Worm (Caenorhabditis elegans) whole organism, L4 larva: ENCODE results near the gene his-38.
A peak's percentile ranks its signal among the peaks of the same experiment; 100 is the strongest.

Source experiments
- F37D6.2 ChIP-seq: sonication (generic microtip); optimal IDR thresholded peaks from 2 replicates; lab custom pipeline; 2016; ENCODE audit warnings: mild to moderate bottlenecking, missing genetic modification characterization, missing compliant biosample characterization
- F44E2.7 ChIP-seq: fragments of 200-800 bp; sonication (Bioruptor generic); IDR thresholded peaks from 2 replicates; pipeline ENCODE4 v2.1.2; 2022; ENCODE audit warnings: missing genetic modification characterization, missing compliant biosample characterization
- F49E8.2 ChIP-seq: sonication (generic microtip); optimal IDR thresholded peaks from 2 replicates; lab custom pipeline; 2016; ENCODE audit warnings: missing compliant biosample characterization, mild to moderate bottlenecking, missing genetic modification characterization, borderline replicate concordance
- R02D3.7 ChIP-seq: fragments of 150-350 bp; sonication (generic microtip); optimal IDR thresholded peaks from 3 replicates; lab custom pipeline; 2014; ENCODE audit warnings: missing biosample characterization, missing genetic modification characterization
- Y105C5A.15 ChIP-seq: fragments of 200-800 bp; sonication (Bioruptor generic); IDR thresholded peaks from 2 replicates; pipeline ENCODE4 v1.3.6; 2022; ENCODE audit warnings: missing genetic modification characterization, missing compliant biosample characterization
- Y48G9A.11 ChIP-seq: fragments of 200-800 bp; sonication (Bioruptor generic); IDR thresholded peaks from 2 replicates; pipeline ENCODE4 v1.3.6; 2022; ENCODE audit warnings: missing genetic modification reagents, missing genetic modification characterization, missing compliant biosample characterization
- Y5F2A.4 ChIP-seq: fragments of 200-800 bp; sonication (Bioruptor generic); optimal IDR thresholded peaks from 2 replicates; lab custom pipeline; 2018; ENCODE audit warnings: mild to moderate bottlenecking, missing genetic modification characterization, missing compliant biosample characterization
- ZK337.2 ChIP-seq: fragments of 200-800 bp; sonication (Bioruptor generic); IDR thresholded peaks from 2 replicates; pipeline ENCODE4 v1.3.6; 2022; ENCODE audit warnings: missing genetic modification reagents, missing genetic modification characterization, missing compliant biosample characterization
- arid-1 ChIP-seq: fragments of 200-800 bp; sonication (Bioruptor generic); conservative IDR thresholded peaks from 2 replicates; pipeline ENCODE4 v1.3.6; 2022; ENCODE audit warnings: missing genetic modification reagents, missing genetic modification characterization, missing compliant biosample characterization
- attf-4 ChIP-seq: sonication (generic microtip); optimal IDR thresholded peaks from 3 replicates; lab custom pipeline; 2017; ENCODE audit warnings: missing biosample characterization, missing genetic modification characterization
- ceh-28 ChIP-seq: fragments of 150-350 bp; optimal IDR thresholded peaks from 2 replicates; lab custom pipeline; 2014; ENCODE audit warnings: missing biosample characterization, missing genetic modification reagents, missing genetic modification characterization
- ceh-44 ChIP-seq: fragments of 200-800 bp; sonication (Bioruptor generic); IDR thresholded peaks from 2 replicates; pipeline ENCODE4 v1.3.6; 2022; ENCODE audit warnings: missing genetic modification reagents, missing genetic modification characterization, missing compliant biosample characterization
- ceh-82 ChIP-seq: sonication (generic microtip); optimal IDR thresholded peaks from 2 replicates; lab custom pipeline; 2017; ENCODE audit warnings: missing biosample characterization, missing genetic modification characterization
- ces-1 ChIP-seq: fragments of 150-350 bp; sonication (generic microtip); optimal IDR thresholded peaks from 4 replicates; lab custom pipeline; 2014; ENCODE audit warnings: missing biosample characterization, missing genetic modification reagents, missing genetic modification characterization
- cey-2 ChIP-seq: sonication (generic microtip); optimal IDR thresholded peaks from 3 replicates; lab custom pipeline; 2017; ENCODE audit warnings: missing genetic modification characterization, mild to moderate bottlenecking, missing compliant biosample characterization, antibody characterized with exemption, borderline replicate concordance; ENCODE audit not compliant: insufficient read depth
- ctbp-1 ChIP-seq: fragments of 200-800 bp; sonication (Bioruptor generic); IDR thresholded peaks from 2 replicates; pipeline ENCODE4 v1.3.6; 2022; ENCODE audit warnings: missing genetic modification reagents, missing genetic modification characterization, missing compliant biosample characterization
- daf-12 ChIP-seq: fragments of 150-350 bp; optimal IDR thresholded peaks from 2 replicates; lab custom pipeline; 2014; ENCODE audit warnings: missing biosample characterization, missing genetic modification reagents, missing genetic modification characterization
- daf-19 ChIP-seq: fragments of 200-800 bp; sonication (Bioruptor generic); conservative IDR thresholded peaks from 2 replicates; pipeline ENCODE4 v1.3.6; 2022; ENCODE audit warnings: missing genetic modification characterization, missing compliant biosample characterization
- daf-8 ChIP-seq: fragments of 200-800 bp; sonication (Bioruptor generic); IDR thresholded peaks from 2 replicates; pipeline ENCODE4 v1.3.6; 2022; ENCODE audit warnings: missing genetic modification characterization, missing compliant biosample characterization
- dpl-1 ChIP-seq: fragments of 150-350 bp; optimal IDR thresholded peaks from 2 replicates; lab custom pipeline; 2014; ENCODE audit warnings: missing biosample characterization, missing genetic modification reagents, missing genetic modification characterization
- duxl-1 ChIP-seq: sonication (generic microtip); optimal IDR thresholded peaks from 2 replicates; lab custom pipeline; 2016; ENCODE audit warnings: mild to moderate bottlenecking, missing genetic modification characterization, moderate library complexity, missing compliant biosample characterization; ENCODE audit not compliant: poor library complexity
- dve-1 ChIP-seq: sonication (generic microtip); optimal IDR thresholded peaks from 2 replicates; lab custom pipeline; 2017; ENCODE audit warnings: antibody characterized with exemption, mild to moderate bottlenecking, missing genetic modification characterization, missing compliant biosample characterization; ENCODE audit not compliant: insufficient read depth
- egl-27 ChIP-seq: sonication (generic microtip); optimal IDR thresholded peaks from 3 replicates; lab custom pipeline; 2017; ENCODE audit warnings: missing biosample characterization, missing genetic modification reagents, missing genetic modification characterization
- fos-1 ChIP-seq: fragments of 150-350 bp; optimal IDR thresholded peaks from 2 replicates; lab custom pipeline; 2014; ENCODE audit warnings: missing biosample characterization, missing genetic modification characterization
- hlh-30 ChIP-seq: sonication (generic microtip); optimal IDR thresholded peaks from 2 replicates; lab custom pipeline; 2017; ENCODE audit warnings: antibody characterized with exemption, mild to moderate bottlenecking, missing genetic modification characterization, missing compliant biosample characterization; ENCODE audit not compliant: insufficient read depth
- hmg-1.1 ChIP-seq: fragments of 200-800 bp; sonication (Bioruptor generic); IDR thresholded peaks from 2 replicates; pipeline ENCODE4 v1.3.6; 2022; ENCODE audit warnings: missing genetic modification reagents, missing genetic modification characterization, missing compliant biosample characterization
- jun-1 ChIP-seq: fragments of 150-350 bp; optimal IDR thresholded peaks from 2 replicates; lab custom pipeline; 2014; ENCODE audit warnings: missing biosample characterization, missing genetic modification reagents, missing genetic modification characterization
- lim-7 ChIP-seq: fragments of 200-800 bp; sonication (Bioruptor generic); IDR thresholded peaks from 2 replicates; pipeline ENCODE4 v1.3.6; 2022; ENCODE audit warnings: missing genetic modification characterization, missing compliant biosample characterization
- lin-1 ChIP-seq: fragments of 200-800 bp; sonication (Bioruptor generic); IDR thresholded peaks from 2 replicates; pipeline ENCODE4 v1.3.6; 2022; ENCODE audit warnings: missing genetic modification reagents, missing genetic modification characterization, missing compliant biosample characterization
- lin-15B ChIP-seq: fragments of 150-350 bp; sonication (generic microtip); optimal IDR thresholded peaks from 3 replicates; lab custom pipeline; 2014; ENCODE audit warnings: missing biosample characterization, missing genetic modification characterization
- lir-3 ChIP-seq: sonication (generic microtip); optimal IDR thresholded peaks from 2 replicates; lab custom pipeline; 2016; ENCODE audit warnings: mild to moderate bottlenecking, missing genetic modification characterization, missing compliant biosample characterization
- madf-9 ChIP-seq: fragments of 200-800 bp; sonication (Bioruptor generic); conservative IDR thresholded peaks from 2 replicates; pipeline ENCODE4 v1.3.6; 2022; ENCODE audit warnings: missing genetic modification reagents, missing genetic modification characterization, missing compliant biosample characterization
- mdt-29 ChIP-seq: fragments of 200-800 bp; sonication (Bioruptor generic); IDR thresholded peaks from 2 replicates; pipeline ENCODE4 v1.3.6; 2022; ENCODE audit warnings: missing genetic modification reagents, missing genetic modification characterization, missing compliant biosample characterization
- mep-1 ChIP-seq: fragments of 150-350 bp; sonication (generic microtip); optimal IDR thresholded peaks from 3 replicates; lab custom pipeline; 2014; ENCODE audit warnings: missing biosample characterization, missing genetic modification characterization
- mes-2 ChIP-seq: sonication (generic microtip); optimal IDR thresholded peaks from 2 replicates; lab custom pipeline; 2016; ENCODE audit warnings: missing genotype, mild to moderate bottlenecking, missing genetic modification characterization, missing compliant biosample characterization; ENCODE audit not compliant: poor library complexity, severe bottlenecking
- nhr-102 ChIP-seq: sonication (generic microtip); optimal IDR thresholded peaks from 2 replicates; lab custom pipeline; 2016; ENCODE audit warnings: mild to moderate bottlenecking, missing genetic modification characterization, moderate library complexity, missing compliant biosample characterization
- nhr-11 ChIP-seq: fragments of 150-350 bp; optimal IDR thresholded peaks from 2 replicates; lab custom pipeline; 2014; ENCODE audit warnings: missing biosample characterization, missing genetic modification characterization
- nhr-111 ChIP-seq: fragments of 200-800 bp; sonication (Bioruptor generic); optimal IDR thresholded peaks from 2 replicates; lab custom pipeline; 2018; ENCODE audit warnings: mild to moderate bottlenecking, missing genetic modification characterization, missing compliant biosample characterization
- nhr-25 ChIP-seq: sonication (generic microtip); optimal IDR thresholded peaks from 2 replicates; lab custom pipeline; 2017; ENCODE audit warnings: missing genetic modification characterization, mild to moderate bottlenecking, missing compliant biosample characterization, antibody characterized with exemption, moderate library complexity, borderline replicate concordance; ENCODE audit not compliant: insufficient read depth
- nhr-42 ChIP-seq: fragments of 200-800 bp; sonication (Bioruptor generic); IDR thresholded peaks from 2 replicates; pipeline ENCODE4 v1.3.6; 2022; ENCODE audit warnings: missing genetic modification characterization, missing compliant biosample characterization
- nhr-48 ChIP-seq: sonication (generic microtip); optimal IDR thresholded peaks from 2 replicates; lab custom pipeline; 2016; ENCODE audit warnings: mild to moderate bottlenecking, missing genetic modification characterization, missing compliant biosample characterization
- nhr-76 ChIP-seq: fragments of 150-350 bp; optimal IDR thresholded peaks from 2 replicates; lab custom pipeline; 2014; ENCODE audit warnings: missing biosample characterization, missing genetic modification characterization
- pha-4 ChIP-seq, 2 experiments: fragments of 150-350 bp in 1 of 2; fragments of 200-800 bp in 1 of 2; sonication (Bioruptor generic) in 1 of 2; IDR thresholded peaks in 1 of 2; optimal IDR thresholded peaks in 1 of 2; 2 replicates each; pipeline versions ENCODE4 v1.3.6 to Lab custom; 2014 to 2022; ENCODE audit warnings: missing genetic modification characterization in 2 of 2, missing genetic modification reagents in 2 of 2, missing biosample characterization in 1 of 2, missing compliant biosample characterization in 1 of 2
- saeg-2 ChIP-seq: fragments of 200-800 bp; sonication (Bioruptor generic); IDR thresholded peaks from 2 replicates; pipeline ENCODE4 v1.3.6; 2022; ENCODE audit warnings: missing genetic modification reagents, missing genetic modification characterization, missing compliant biosample characterization
- set-16 ChIP-seq: fragments of 200-800 bp; sonication (Bioruptor generic); IDR thresholded peaks from 2 replicates; pipeline ENCODE4 v1.3.6; 2022; ENCODE audit warnings: missing genetic modification reagents, missing genetic modification characterization, missing compliant biosample characterization
- snpc-4 ChIP-seq: fragments of 150-350 bp; optimal IDR thresholded peaks from 2 replicates; lab custom pipeline; 2014; ENCODE audit warnings: missing biosample characterization, missing genetic modification characterization
- unc-130 ChIP-seq: sonication (generic microtip); optimal IDR thresholded peaks from 2 replicates; lab custom pipeline; 2016; ENCODE audit warnings: missing genetic modification reagents, missing genetic modification characterization, missing compliant biosample characterization
- zag-1 ChIP-seq: fragments of 150-350 bp; optimal IDR thresholded peaks from 2 replicates; lab custom pipeline; 2014; ENCODE audit warnings: missing biosample characterization, missing genetic modification characterization
- zfp-3 ChIP-seq: fragments of 200-800 bp; sonication (Bioruptor generic); conservative IDR thresholded peaks from 2 replicates; pipeline ENCODE4 v1.3.6; 2022; ENCODE audit warnings: missing genetic modification reagents, missing genetic modification characterization, missing compliant biosample characterization
- zip-2 ChIP-seq: fragments of 150-350 bp; optimal IDR thresholded peaks from 2 replicates; lab custom pipeline; 2014; ENCODE audit warnings: missing biosample characterization, missing genetic modification characterization

The his-38 gene

DNA sequence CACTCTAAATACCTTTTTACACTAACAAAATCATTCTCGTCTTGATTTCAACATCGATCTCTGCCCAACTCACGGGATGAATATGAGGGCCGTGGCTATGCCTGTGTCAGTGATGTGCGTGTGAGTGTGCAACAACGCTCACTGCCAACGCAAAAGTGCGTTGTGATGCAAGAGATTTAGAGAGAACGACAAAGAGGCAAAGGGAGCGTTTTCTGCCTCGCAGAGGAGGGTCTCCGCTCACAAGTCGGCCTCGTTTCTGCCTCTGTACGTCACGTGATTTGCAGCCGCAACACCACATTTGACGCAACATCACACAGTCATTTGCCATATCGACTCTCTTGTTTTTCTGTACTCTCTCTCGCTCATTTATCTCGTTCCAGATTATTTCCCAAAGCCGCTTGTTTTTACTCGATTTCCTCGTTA, 24.6 kb upstream of the his-38 start, which contains the start of gene epg-7 (continued):
- TF ChIP-seq zfp-3 (GFP tag; lab: Robert Waterston, UW) (peak; percentile 76; the same call in 1 of the 2 replicates), daf-19 (GFP tag; lab: Robert Waterston, UW) (no peak), attf-4 (no peak), arid-1 (GFP tag; lab: Robert Waterston, UW) (peak; percentile 85), Y5F2A.4 (GFP tag; lab: Kevin White, UChicago) (peak; percentile 57), cey-2 (tag; lab: Kevin White, UChicago) (no peak), daf-12 (tag; lab: Kevin White, UChicago) (no peak), dpl-1 (GFP tag; lab: Kevin White, UChicago) (peak; percentile 75), set-16 (peak; percentile 79), fos-1 (no peak), saeg-2 (GFP tag; lab: Robert Waterston, UW) (peak; percentile 79), dve-1 (tag; lab: Kevin White, UChicago) (peak; percentile 96), lir-3 (tag; lab: Kevin White, UChicago) (no peak), nhr-111 (GFP tag; lab: Kevin White, UChicago) (no peak), zag-1 (peak; percentile 39), hlh-30 (tag; lab: Kevin White, UChicago) (peak; percentile 100), mes-2 (tag; lab: Kevin White, UChicago) (peak; percentile 84), ceh-44 (GFP tag; lab: Robert Waterston, UW) (0 out of 2 replicates have a peak, but pooled peaks have one; percentile 24), mdt-29 (peak; percentile 80), nhr-42 (peak; percentile 86), jun-1 (peak; percentile 83), ZK337.2 (GFP tag; lab: Robert Waterston, UW) (no peak), Y48G9A.11 (GFP tag; lab: Robert Waterston, UW) (no peak), hmg-1.1 (peak; percentile 95), snpc-4 (tag; lab: Kevin White, UChicago) (no peak), ctbp-1 (GFP tag; lab: Robert Waterston, UW) (peak; percentile 95), Y105C5A.15 (GFP tag; lab: Robert Waterston, UW) (no peak), zip-2 (tag; lab: Kevin White, UChicago) (no peak), F44E2.7 (GFP tag; lab: Robert Waterston, UW) (no peak), nhr-25 (tag; lab: Kevin White, UChicago) (peak; percentile 92), F37D6.2 (tag; lab: Kevin White, UChicago) (peak; percentile 88), nhr-48 (tag; lab: Kevin White, UChicago) (peak; percentile 88), lin-1 (GFP tag; lab: Robert Waterston, UW) (peak; percentile 86), nhr-76 (no peak), ceh-28 (tag; lab: Kevin White, UChicago) (peak; percentile 21), unc-130 (no peak), daf-8 (GFP tag; lab: Robert Waterston, UW) (no peak), R02D3.7 (tag; lab: Kevin White, UChicago) (no peak), lim-7 (peak; percentile 64; the same call in 1 of the 2 replicates), ces-1 (GFP tag; lab: Kevin White, UChicago) (peak; percentile 55), nhr-102 (tag; lab: Kevin White, UChicago) (peak; percentile 84), lin-15B (no peak), nhr-11 (tag; lab: Kevin White, UChicago) (peak; percentile 93), duxl-1 (tag; lab: Kevin White, UChicago) (peak; percentile 84), ceh-82 (tag; lab: Kevin White, UChicago) (no peak), pha-4 (GFP tag; IDR thresholded peaks at IDR 0.05; lab: Robert Waterston, UW) (peak; percentile 88), pha-4 (tag; optimal IDR thresholded peaks at IDR 0.05; lab: Kevin White, UChicago) (no peak), F49E8.2 (tag; lab: Kevin White, UChicago) (no peak), egl-27 (tag; lab: Kevin White, UChicago) (no peak), mep-1 (tag; lab: Kevin White, UChicago) (peak; percentile 96), madf-9 (peak; percentile 67)
